Fruit fly (Drosophila melanogaster): Measurements from ENCODE around the gene unc.

unc gene

DNA sequence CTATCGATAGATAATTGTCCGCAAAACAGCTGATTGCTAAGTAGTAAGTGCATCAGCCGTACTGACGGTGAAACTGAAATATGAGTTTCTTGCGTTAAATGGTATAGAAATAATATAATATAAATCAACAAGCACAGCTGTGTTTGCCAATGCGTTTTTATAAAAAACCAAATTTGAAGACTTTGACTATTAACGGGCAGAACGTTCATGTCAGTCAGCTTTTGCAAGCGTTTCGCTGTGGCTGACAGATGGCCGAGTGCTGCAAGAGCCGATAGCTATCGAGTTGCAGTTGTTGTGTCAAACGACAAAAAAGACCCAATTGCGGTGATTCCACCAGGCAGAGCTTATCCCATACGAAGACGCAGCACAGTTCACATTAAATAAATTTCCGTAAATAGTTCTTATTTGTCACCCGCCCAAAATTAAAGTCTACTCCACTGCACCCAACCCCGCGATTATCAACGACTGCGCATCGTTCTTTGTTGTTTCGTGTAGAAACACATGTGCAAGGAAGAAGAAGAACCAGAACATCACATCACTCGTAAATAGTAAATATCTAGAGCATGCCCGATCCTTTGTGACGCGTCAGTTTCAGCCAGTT, at the start of gene unc, which contains the start of gene CG15445 (continued):
- TF ChIP-seq oc (tag; optimal IDR thresholded peaks at IDR 0.05) (no peak), Nf-YC (tag; optimal IDR thresholded peaks at IDR 0.05) (no peak), fu2 (GFP tag; optimal IDR thresholded peaks at IDR 0.05) (no peak), en (GFP tag; optimal IDR thresholded peaks at IDR 0.05) (no peak), ssp (GFP tag; IDR thresholded peaks at IDR 0.05) (0 out of 2 replicates have a peak, but pooled peaks have one; percentile 21), ac (GFP tag; optimal IDR thresholded peaks at IDR 0.05) (no peak), Gug (GFP tag; IDR thresholded peaks at IDR 0.05) (peak; percentile 66; the same call in 2 of the 4 replicates), pum (GFP tag; optimal IDR thresholded peaks at IDR 0.05) (no peak), Opbp (GFP tag; IDR thresholded peaks at IDR 0.05; ENCODE audit: partially characterized antibody) (peak; percentile 86), pho (GFP tag; optimal IDR thresholded peaks at IDR 0.05) (peak; percentile 13), Blimp-1 (GFP tag; optimal IDR thresholded peaks at IDR 0.05) (no peak), CG32532 (GFP tag; IDR thresholded peaks at IDR 0.05) (peak; percentile 59), mam (GFP tag; optimal IDR thresholded peaks at IDR 0.05) (peak; percentile 33), chn (GFP tag; optimal IDR thresholded peaks at IDR 0.05) (peak; percentile 12), CG12104 (GFP tag; optimal IDR thresholded peaks at IDR 0.05) (no peak), Bdp1 (GFP tag; optimal IDR thresholded peaks at IDR 0.05) (no peak), CG14710 (tag; optimal IDR thresholded peaks at IDR 0.05) (peak; percentile 53), dimm (GFP tag; IDR thresholded peaks at IDR 0.05) (no peak), ato (GFP tag; IDR thresholded peaks at IDR 0.05; ENCODE audit: partially characterized antibody) (peak; percentile 58; the same call in 1 of the 2 replicates), CG2889 (GFP tag; IDR thresholded peaks at IDR 0.05) (no peak), NK7.1 (GFP tag; optimal IDR thresholded peaks at IDR 0.05) (no peak), CG17802 (tag; optimal IDR thresholded peaks at IDR 0.05) (peak; percentile 4), row (GFP tag; IDR thresholded peaks at IDR 0.05) (peak; percentile 50), CG18262 (tag; optimal IDR thresholded peaks at IDR 0.05) (no peak), Antp (GFP tag; optimal IDR thresholded peaks at IDR 0.05) (no peak), Drgx (GFP tag; IDR thresholded peaks at IDR 0.05) (no peak), Rfx (GFP tag; IDR thresholded peaks at IDR 0.05) (peak; percentile 73), CG4854 (GFP tag; optimal IDR thresholded peaks at IDR 0.05) (no peak), Hmr (GFP tag; optimal IDR thresholded peaks at IDR 0.05) (peak; percentile 26), Eip74EF (GFP tag; optimal IDR thresholded peaks at IDR 0.05) (no peak), Nf-YA (GFP tag; IDR thresholded peaks at IDR 0.05) (no peak), CG15696 (tag; optimal IDR thresholded peaks at IDR 0.05) (no peak), Hsf (GFP tag; optimal IDR thresholded peaks at IDR 0.05) (peak; percentile 18), Ets65A (GFP tag) (peak; percentile 93), ranshi (GFP tag; IDR thresholded peaks at IDR 0.05) (0 out of 2 replicates have a peak, but pooled peaks have one; percentile 15), lilli (GFP tag; optimal IDR thresholded peaks at IDR 0.05) (peak; percentile 14), sob (GFP tag; IDR thresholded peaks at IDR 0.05) (peak; percentile 65; the same call in 1 of the 2 replicates), Lhr (GFP tag; optimal IDR thresholded peaks at IDR 0.05) (peak; percentile 53), CG4360 (GFP tag; IDR thresholded peaks at IDR 0.05) (no peak), Hmx (GFP tag; optimal IDR thresholded peaks at IDR 0.05) (no peak), CG13123 (GFP tag; optimal IDR thresholded peaks at IDR 0.05) (no peak), Hr39 (optimal IDR thresholded peaks at IDR 0.05) (no peak), nmo (GFP tag; optimal IDR thresholded peaks at IDR 0.05) (peak; percentile 62), CTCF (GFP tag; optimal IDR thresholded peaks at IDR 0.05) (peak; percentile 27), zfh2 (GFP tag; optimal IDR thresholded peaks at IDR 0.05) (peak; percentile 35), slbo (GFP tag; IDR thresholded peaks at IDR 0.05) (peak; percentile 61), ash1 (GFP tag; optimal IDR thresholded peaks at IDR 0.05) (no peak), br (optimal IDR thresholded peaks at IDR 0.05) (no peak), Dll (GFP tag; IDR thresholded peaks at IDR 0.05; ENCODE audit: partially characterized antibody) (peak; percentile 82), knrl (GFP tag; IDR thresholded peaks at IDR 0.05; ENCODE audit: partially characterized antibody) (peak; percentile 93), hb (GFP tag; IDR thresholded peaks at IDR 0.05; ENCODE audit: partially characterized antibody) (peak; percentile 91), CG3726 (GFP tag; IDR thresholded peaks at IDR 0.05) (no peak)

Data from whole organism, embryonic.